Worm (Caenorhabditis elegans) whole organism, late embryonic: Measurements from ENCODE around the gene fbxa-6.
A peak's percentile ranks its signal among the peaks of the same experiment; 100 is the strongest.

Experiments used
- C08G9.2 ChIP-seq: sonication (generic microtip); optimal IDR thresholded peaks from 2 replicates; lab custom pipeline; 2016; ENCODE audit warnings: mild to moderate bottlenecking, missing genetic modification characterization, moderate library complexity, missing compliant biosample characterization
- C38D4.7 ChIP-seq: fragments of 200-800 bp; sonication (Bioruptor generic); optimal IDR thresholded peaks from 2 replicates; lab custom pipeline; 2018; ENCODE audit warnings: mild to moderate bottlenecking, missing genetic modification characterization, moderate library complexity, missing compliant biosample characterization
- F13H6.1 ChIP-seq: sonication (generic microtip); optimal IDR thresholded peaks from 2 replicates; lab custom pipeline; 2016; ENCODE audit warnings: missing genetic modification characterization, missing compliant biosample characterization
- T23F11.4 ChIP-seq: fragments of 200-800 bp; sonication (Bioruptor generic); optimal IDR thresholded peaks from 2 replicates; lab custom pipeline; 2018; ENCODE audit warnings: mild to moderate bottlenecking, missing genetic modification characterization, missing compliant biosample characterization
- Y22D7AL.16 ChIP-seq: sonication (generic microtip); optimal IDR thresholded peaks from 2 replicates; lab custom pipeline; 2016; ENCODE audit warnings: missing genetic modification characterization, missing compliant biosample characterization
- ama-1 ChIP-seq: fragments of 150-350 bp; optimal IDR thresholded peaks from 2 replicates; lab custom pipeline; 2014
- ceh-14 ChIP-seq: sonication (generic microtip); optimal IDR thresholded peaks from 2 replicates; lab custom pipeline; 2016; ENCODE audit warnings: missing genotype, missing genetic modification characterization, missing compliant biosample characterization
- ceh-18 ChIP-seq: sonication (generic microtip); optimal IDR thresholded peaks from 2 replicates; lab custom pipeline; 2016; ENCODE audit warnings: missing genetic modification characterization, missing compliant biosample characterization
- ceh-19 ChIP-seq: fragments of 200-800 bp; sonication (Bioruptor generic); optimal IDR thresholded peaks from 2 replicates; lab custom pipeline; 2018; ENCODE audit warnings: mild to moderate bottlenecking, missing genetic modification characterization, missing compliant biosample characterization
- ceh-2 ChIP-seq: sonication (generic microtip); optimal IDR thresholded peaks from 2 replicates; lab custom pipeline; 2016; ENCODE audit warnings: missing genotype, missing genetic modification characterization, missing compliant biosample characterization
- ceh-22 ChIP-seq: sonication (generic microtip); optimal IDR thresholded peaks from 2 replicates; lab custom pipeline; 2017; ENCODE audit warnings: missing biosample characterization, missing genetic modification characterization
- ceh-24 ChIP-seq: sonication (generic microtip); optimal IDR thresholded peaks from 2 replicates; lab custom pipeline; 2016; ENCODE audit warnings: mild to moderate bottlenecking, missing genetic modification characterization, missing compliant biosample characterization
- ceh-31 ChIP-seq: sonication (generic microtip); optimal IDR thresholded peaks from 2 replicates; lab custom pipeline; 2016; ENCODE audit warnings: missing genetic modification characterization, missing compliant biosample characterization
- ceh-34 ChIP-seq: sonication (generic microtip); optimal IDR thresholded peaks from 2 replicates; lab custom pipeline; 2016; ENCODE audit warnings: mild to moderate bottlenecking, missing genetic modification characterization, missing compliant biosample characterization
- ceh-45 ChIP-seq: fragments of 200-800 bp; sonication (Bioruptor generic); IDR thresholded peaks from 2 replicates; pipeline ENCODE4 v1.3.6; 2022; ENCODE audit warnings: missing genetic modification reagents, missing genetic modification characterization, missing compliant biosample characterization
- ceh-48 ChIP-seq: sonication (generic microtip); optimal IDR thresholded peaks from 2 replicates; lab custom pipeline; 2016; ENCODE audit warnings: missing genetic modification characterization, inconsistent platforms, missing compliant biosample characterization
- ceh-6 ChIP-seq: fragments of 200-800 bp; sonication (Bioruptor generic); optimal IDR thresholded peaks from 2 replicates; lab custom pipeline; 2018; ENCODE audit warnings: mild to moderate bottlenecking, missing genetic modification characterization, missing compliant biosample characterization
- ceh-9 ChIP-seq: sonication (generic microtip); optimal IDR thresholded peaks from 2 replicates; lab custom pipeline; 2016; ENCODE audit warnings: mild to moderate bottlenecking, missing genetic modification characterization, inconsistent platforms, missing compliant biosample characterization
- che-1 ChIP-seq: sonication (generic microtip); optimal IDR thresholded peaks from 2 replicates; lab custom pipeline; 2016; ENCODE audit warnings: mild to moderate bottlenecking, missing genetic modification characterization, missing compliant biosample characterization
- dmd-4 ChIP-seq: sonication (generic microtip); optimal IDR thresholded peaks from 2 replicates; lab custom pipeline; 2016; ENCODE audit warnings: borderline replicate concordance, missing genetic modification characterization, missing compliant biosample characterization
- dve-1 ChIP-seq: sonication (generic microtip); optimal IDR thresholded peaks from 2 replicates; lab custom pipeline; 2017; ENCODE audit warnings: antibody characterized with exemption, mild to moderate bottlenecking, missing genetic modification characterization, missing compliant biosample characterization
- elt-4 ChIP-seq: sonication (generic microtip); optimal IDR thresholded peaks from 2 replicates; lab custom pipeline; 2016; ENCODE audit warnings: missing genetic modification characterization, missing compliant biosample characterization
- ets-4 ChIP-seq: sonication (generic microtip); optimal IDR thresholded peaks from 2 replicates; lab custom pipeline; 2016; ENCODE audit warnings: missing genetic modification characterization, missing compliant biosample characterization
- eyg-1 ChIP-seq: sonication (generic microtip); optimal IDR thresholded peaks from 2 replicates; lab custom pipeline; 2016; ENCODE audit warnings: missing genotype, missing genetic modification characterization, missing compliant biosample characterization
- fax-1 ChIP-seq: sonication (generic microtip); optimal IDR thresholded peaks from 2 replicates; lab custom pipeline; 2016; ENCODE audit warnings: missing genotype, missing genetic modification characterization, missing compliant biosample characterization
- fkh-6 ChIP-seq: sonication (generic microtip); optimal IDR thresholded peaks from 2 replicates; lab custom pipeline; 2016; ENCODE audit warnings: missing genetic modification characterization, missing compliant biosample characterization
- hlh-13 ChIP-seq: fragments of 200-800 bp; sonication (Bioruptor generic); optimal IDR thresholded peaks from 2 replicates; lab custom pipeline; 2018; ENCODE audit warnings: mild to moderate bottlenecking, missing genetic modification characterization, missing compliant biosample characterization
- hlh-15 ChIP-seq: sonication (generic microtip); optimal IDR thresholded peaks from 2 replicates; lab custom pipeline; 2016; ENCODE audit warnings: missing genetic modification characterization, missing compliant biosample characterization
- hlh-30 ChIP-seq: sonication (generic microtip); optimal IDR thresholded peaks from 2 replicates; lab custom pipeline; 2017; ENCODE audit warnings: antibody characterized with exemption, missing genetic modification characterization, missing compliant biosample characterization; ENCODE audit not compliant: insufficient read depth
- hlh-6 ChIP-seq: sonication (generic microtip); optimal IDR thresholded peaks from 2 replicates; lab custom pipeline; 2016; ENCODE audit warnings: missing genotype, missing genetic modification characterization, missing compliant biosample characterization
- hlh-8 ChIP-seq: sonication (generic microtip); optimal IDR thresholded peaks from 2 replicates; lab custom pipeline; 2016; ENCODE audit warnings: missing genotype, missing genetic modification characterization, missing compliant biosample characterization
- nfya-1 ChIP-seq: sonication (generic microtip); optimal IDR thresholded peaks from 2 replicates; lab custom pipeline; 2017; ENCODE audit warnings: missing genetic modification characterization, mild to moderate bottlenecking, missing compliant biosample characterization, antibody characterized with exemption, moderate library complexity
- nhr-11 ChIP-seq: fragments of 150-350 bp; optimal IDR thresholded peaks from 2 replicates; lab custom pipeline; 2014; ENCODE audit warnings: missing biosample characterization, missing genetic modification characterization
- odd-2 ChIP-seq: sonication (generic microtip); optimal IDR thresholded peaks from 2 replicates; lab custom pipeline; 2017; ENCODE audit warnings: antibody characterized with exemption, mild to moderate bottlenecking, missing genetic modification characterization, missing compliant biosample characterization
- pag-3 ChIP-seq: sonication (generic microtip); optimal IDR thresholded peaks from 2 replicates; lab custom pipeline; 2016; ENCODE audit warnings: missing compliant biosample characterization, missing genetic modification characterization, borderline replicate concordance
- pat-9 ChIP-seq: fragments of 200-800 bp; sonication (Bioruptor generic); optimal IDR thresholded peaks from 2 replicates; lab custom pipeline; 2018; ENCODE audit warnings: mild to moderate bottlenecking, missing genetic modification characterization, moderate library complexity, missing compliant biosample characterization
- pha-2 ChIP-seq: sonication (generic microtip); optimal IDR thresholded peaks from 2 replicates; lab custom pipeline; 2017; ENCODE audit warnings: mild to moderate bottlenecking, missing genetic modification characterization, missing compliant biosample characterization
- pros-1 ChIP-seq: fragments of 150-350 bp; optimal IDR thresholded peaks from 2 replicates; lab custom pipeline; 2014; ENCODE audit warnings: missing biosample characterization, missing genetic modification reagents, missing genetic modification characterization
- ref-2 ChIP-seq: sonication (generic microtip); optimal IDR thresholded peaks from 2 replicates; lab custom pipeline; 2016; ENCODE audit warnings: missing genetic modification characterization, missing compliant biosample characterization
- syd-9 ChIP-seq: sonication (generic microtip); optimal IDR thresholded peaks from 2 replicates; lab custom pipeline; 2016; ENCODE audit warnings: mild to moderate bottlenecking, missing genetic modification characterization, moderate library complexity, missing compliant biosample characterization
- tbx-2 ChIP-seq: sonication (generic microtip); optimal IDR thresholded peaks from 2 replicates; lab custom pipeline; 2016; ENCODE audit warnings: missing genetic modification characterization, missing compliant biosample characterization
- ttx-3 ChIP-seq: sonication (generic microtip); optimal IDR thresholded peaks from 2 replicates; lab custom pipeline; 2016; ENCODE audit warnings: missing genetic modification reagents, missing genetic modification characterization, missing compliant biosample characterization
- unc-3 ChIP-seq, 2 experiments: fragments of 200-800 bp in 1 of 2; sonication (Bioruptor generic) in 1 of 2; sonication (generic microtip) in 1 of 2; conservative IDR thresholded peaks in 1 of 2; optimal IDR thresholded peaks in 1 of 2; 2 replicates each; pipeline versions ENCODE4 v1.3.6 to Lab custom; 2016 to 2022; ENCODE audit warnings: missing compliant biosample characterization in 2 of 2, missing genetic modification characterization in 2 of 2, missing genetic modification reagents in 1 of 2
- unc-42 ChIP-seq: sonication (generic microtip); optimal IDR thresholded peaks from 2 replicates; lab custom pipeline; 2016; ENCODE audit warnings: missing genotype, missing genetic modification characterization, missing compliant biosample characterization
- unc-55 ChIP-seq: sonication (generic microtip); optimal IDR thresholded peaks from 2 replicates; lab custom pipeline; 2017; ENCODE audit warnings: missing biosample characterization, missing genetic modification reagents, missing genetic modification characterization
- zip-5 ChIP-seq: sonication (generic microtip); optimal IDR thresholded peaks from 2 replicates; lab custom pipeline; 2016; ENCODE audit warnings: missing genetic modification characterization, missing compliant biosample characterization

fbxa-6 gene

DNA sequence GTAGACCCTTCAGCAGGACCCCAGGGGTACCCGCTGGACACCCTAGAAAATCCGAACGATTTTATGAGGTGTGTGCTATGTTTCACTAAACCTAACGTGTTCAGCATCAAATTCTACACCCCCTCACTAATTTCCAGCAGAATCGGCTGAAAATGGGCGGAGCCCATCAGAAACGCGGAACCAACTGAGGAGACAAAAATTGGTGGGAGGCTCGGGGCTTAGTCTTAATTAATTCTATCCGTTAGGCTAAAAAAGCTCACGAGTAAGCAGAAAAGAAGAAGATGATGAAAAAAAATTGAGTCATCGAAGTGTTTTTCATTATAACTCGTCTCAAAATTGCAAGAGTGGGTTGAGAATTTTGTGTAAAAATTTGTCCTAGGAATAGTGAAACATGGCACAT is 25.9 kb upstream of the fbxa-6 start:
- TF ChIP-seq dve-1 (tag; lab: Kevin White, UChicago) = no peak
- no peak for TF ChIP-seq ceh-19 (GFP tag; lab: Kevin White, UChicago)
- no peak for TF ChIP-seq nhr-11 (tag; lab: Kevin White, UChicago)
- no peak for TF ChIP-seq ceh-34 (tag; lab: Kevin White, UChicago)
- TF ChIP-seq ceh-9 = no peak
- no peak for TF ChIP-seq ceh-24 (tag; lab: Kevin White, UChicago)
- no peak for TF ChIP-seq F13H6.1
- TF ChIP-seq ceh-22 = no peak
- TF ChIP-seq pat-9 (tag; lab: Kevin White, UChicago) = no peak
- no peak for TF ChIP-seq hlh-13 (GFP tag; lab: Kevin White, UChicago)
- no peak for TF ChIP-seq eyg-1 (tag; lab: Kevin White, UChicago)
- no peak for TF ChIP-seq ref-2 (tag; lab: Kevin White, UChicago)
- no peak for TF ChIP-seq hlh-15
- TF ChIP-seq, all 69 proteins: peak for 0

- TF ChIP-seq elt-4 (tag; lab: Kevin White, UChicago) = no peak
- TF ChIP-seq hlh-13 (GFP tag; lab: Kevin White, UChicago) = no peak
- no peak for TF ChIP-seq fax-1
- no peak for TF ChIP-seq ceh-48 (tag; lab: Kevin White, UChicago)
- TF ChIP-seq fkh-6 (tag; lab: Kevin White, UChicago) = no peak
- TF ChIP-seq ama-1 (lab: Kevin White, UChicago) = no peak
- no peak for TF ChIP-seq pros-1 (tag; lab: Kevin White, UChicago)
- TF ChIP-seq, all 69 proteins: peak for 0
These were observed 24.5 kb upstream of the fbxa-6 start for ce11 chrIII:27341-27947.

DNA sequence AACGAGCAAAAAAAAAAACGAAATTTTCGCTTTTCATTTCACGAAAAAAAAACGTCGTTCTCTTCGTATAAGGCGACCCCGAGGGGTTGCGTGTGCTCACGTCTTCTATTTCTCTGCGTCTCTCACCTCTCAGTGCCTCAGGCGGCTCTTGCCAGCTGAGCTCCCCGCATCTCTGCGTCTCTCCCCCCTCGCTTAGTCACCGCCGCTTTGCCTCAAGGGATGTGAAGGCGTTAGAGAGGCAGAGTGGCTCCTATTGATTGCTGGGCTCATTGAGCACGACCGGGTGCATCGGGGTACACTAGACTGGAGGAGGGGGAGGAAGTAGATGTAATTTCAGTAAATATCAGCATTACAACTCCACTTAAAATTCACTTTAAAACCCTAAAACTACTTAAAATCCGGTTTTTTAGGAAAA is 22.7 kb upstream of the fbxa-6 start:
- peak; percentile 7 for TF ChIP-seq syd-9 (tag; lab: Kevin White, UChicago)
- TF ChIP-seq tbx-2 (tag; lab: Kevin White, UChicago) = peak; percentile 62
- TF ChIP-seq ceh-18 = peak; percentile 31
- no peak for TF ChIP-seq Y22D7AL.16
- no peak for TF ChIP-seq unc-3 (GFP tag; conservative IDR thresholded peaks at IDR 0.05; lab: Robert Waterston, UW)
- TF ChIP-seq unc-3 (tag; optimal IDR thresholded peaks at IDR 0.05; lab: Kevin White, UChicago) = peak; percentile 43
- no peak for TF ChIP-seq ceh-2 (tag; lab: Kevin White, UChicago)
- TF ChIP-seq pag-3 (tag; lab: Kevin White, UChicago) = no peak
- TF ChIP-seq odd-2 = no peak
- TF ChIP-seq dve-1 (tag; lab: Kevin White, UChicago) = no peak
- peak; percentile 70 for TF ChIP-seq ceh-31 (tag; lab: Kevin White, UChicago)
- no peak for TF ChIP-seq pha-2 (tag; lab: Kevin White, UChicago)
- TF ChIP-seq F13H6.1 = no peak
- no peak for TF ChIP-seq fkh-6 (tag; lab: Kevin White, UChicago)
- no peak for TF ChIP-seq ceh-45 (GFP tag; lab: Robert Waterston, UW)
- peak; percentile 69 for TF ChIP-seq unc-42
- peak; percentile 84 for TF ChIP-seq nfya-1
- TF ChIP-seq ceh-34 (tag; lab: Kevin White, UChicago) = peak; percentile 69
- no peak for TF ChIP-seq hlh-6
- no peak for TF ChIP-seq C38D4.7 (GFP tag; lab: Kevin White, UChicago)
- peak; percentile 77 for TF ChIP-seq hlh-30
- TF ChIP-seq ceh-19 (GFP tag; lab: Kevin White, UChicago) = peak; percentile 48
- no peak for TF ChIP-seq elt-4 (tag; lab: Kevin White, UChicago)
- no peak for TF ChIP-seq ceh-6 (GFP tag; lab: Kevin White, UChicago)
- TF ChIP-seq zip-5 (tag; lab: Kevin White, UChicago) = no peak
- TF ChIP-seq ref-2 (tag; lab: Kevin White, UChicago) = peak; percentile 17
- TF ChIP-seq unc-55 (GFP tag; lab: Kevin White, UChicago) = peak; percentile 38
- TF ChIP-seq dmd-4 = peak; percentile 20
- TF ChIP-seq che-1 (tag; lab: Kevin White, UChicago) = no peak
- TF ChIP-seq hlh-8 (tag; lab: Kevin White, UChicago) = no peak
- TF ChIP-seq pat-9 (tag; lab: Kevin White, UChicago) = no peak
- peak; percentile 67 for TF ChIP-seq ceh-48 (tag; lab: Kevin White, UChicago)
- TF ChIP-seq C08G9.2 (tag; lab: Kevin White, UChicago) = peak; percentile 46
- no peak for TF ChIP-seq ets-4 (tag; lab: Kevin White, UChicago)
- no peak for TF ChIP-seq T23F11.4 (GFP tag; lab: Kevin White, UChicago)
- peak; percentile 26 for TF ChIP-seq ceh-14 (tag; lab: Kevin White, UChicago)
- TF ChIP-seq hlh-13 (GFP tag; lab: Kevin White, UChicago) = no peak
- TF ChIP-seq ttx-3 = no peak
